Fruit fly (Drosophila melanogaster) whole organism, embryonic: Measurements from ENCODE around the gene CG3862.
A peak's percentile ranks its signal among the peaks of the same experiment; 100 is the strongest.

ENCODE experiments used
- Atf6 ChIP-seq: fragments of 200-800 bp; sonication (Bioruptor generic); IDR thresholded peaks from 2 replicates; pipeline ENCODE4 v1.3.6; 2022; ENCODE audit warnings: missing biosample characterization, missing genetic modification characterization
- CG10209 ChIP-seq: fragments of 200-800 bp; sonication (Bioruptor generic); optimal IDR thresholded peaks from 3 replicates; lab custom pipeline; 2017; ENCODE audit warnings: missing biosample characterization, mild to moderate bottlenecking, missing genetic modification characterization, missing genetic modification reagents
- CG10321 ChIP-seq: fragments of 200-800 bp; sonication (Bioruptor generic); IDR thresholded peaks from 2 replicates; pipeline ENCODE4 v1.3.6; 2022; ENCODE audit warnings: missing biosample characterization, missing genetic modification characterization
- CG10654 ChIP-seq: fragments of 200-800 bp; sonication (Bioruptor generic); optimal IDR thresholded peaks from 2 replicates; lab custom pipeline; 2016; ENCODE audit warnings: missing biosample characterization, missing genetic modification characterization
- CG10979 ChIP-seq: fragments of 200-800 bp; sonication (Bioruptor generic); optimal IDR thresholded peaks from 2 replicates; lab custom pipeline; 2018; ENCODE audit warnings: missing biosample characterization, mild to moderate bottlenecking, missing genetic modification characterization, moderate library complexity
- CG11085 ChIP-seq: fragments of 200-800 bp; sonication (Bioruptor generic); IDR thresholded peaks from 2 replicates; pipeline ENCODE4 v1.3.6; 2022; ENCODE audit warnings: missing biosample characterization, missing genetic modification characterization
- CG11696 ChIP-seq: fragments of 200-800 bp; sonication (Bioruptor generic); IDR thresholded peaks from 2 replicates; pipeline ENCODE4 v1.3.6; 2022; ENCODE audit warnings: missing biosample characterization, missing genetic modification characterization
- CG11723 ChIP-seq: fragments of 200-800 bp; sonication (Bioruptor generic); optimal IDR thresholded peaks from 2 replicates; lab custom pipeline; 2017; ENCODE audit warnings: missing biosample characterization, mild to moderate bottlenecking, missing genetic modification characterization
- CG12391 ChIP-seq: fragments of 200-800 bp; sonication (Bioruptor generic); optimal IDR thresholded peaks from 3 replicates; lab custom pipeline; 2018; ENCODE audit warnings: missing biosample characterization, mild to moderate bottlenecking, missing genetic modification characterization, moderate library complexity
- CG1602 ChIP-seq: fragments of 200-800 bp; sonication (Bioruptor generic); optimal IDR thresholded peaks from 3 replicates; lab custom pipeline; 2016; ENCODE audit warnings: missing biosample characterization, missing genetic modification characterization
- CG1603 ChIP-seq: fragments of 200-800 bp; sonication (Bioruptor generic); optimal IDR thresholded peaks from 2 replicates; lab custom pipeline; 2019; ENCODE audit warnings: missing biosample characterization, mild to moderate bottlenecking, missing genetic modification characterization, moderate library complexity
- CG16813 ChIP-seq: fragments of 200-800 bp; sonication (Bioruptor generic); IDR thresholded peaks from 3 replicates; pipeline ENCODE4 v1.3.6; 2022; ENCODE audit warnings: missing biosample characterization, missing genetic modification characterization; ENCODE audit not compliant: partially characterized antibody
- CG17385 ChIP-seq: fragments of 200-800 bp; sonication (Bioruptor generic); optimal IDR thresholded peaks from 3 replicates; lab custom pipeline; 2018; ENCODE audit warnings: missing biosample characterization, mild to moderate bottlenecking, missing genetic modification characterization
- CG3281 ChIP-seq: fragments of 200-800 bp; sonication (Bioruptor generic); optimal IDR thresholded peaks from 3 replicates; lab custom pipeline; 2017; ENCODE audit warnings: missing biosample characterization, mild to moderate bottlenecking, missing genetic modification characterization
- CG3407 ChIP-seq: fragments of 200-800 bp; sonication (Bioruptor generic); optimal IDR thresholded peaks from 2 replicates; lab custom pipeline; 2018; ENCODE audit warnings: missing biosample characterization, mild to moderate bottlenecking, missing genetic modification characterization
- CG34376 ChIP-seq: fragments of 200-800 bp; sonication (Bioruptor generic); optimal IDR thresholded peaks from 2 replicates; lab custom pipeline; 2018; ENCODE audit warnings: missing biosample characterization, mild to moderate bottlenecking, missing genetic modification characterization
- CG4328 ChIP-seq: fragments of 200-800 bp; sonication (Bioruptor generic); optimal IDR thresholded peaks from 3 replicates; lab custom pipeline; 2017; ENCODE audit warnings: missing biosample characterization, missing genetic modification reagents, missing genetic modification characterization
- CTCF ChIP-seq: fragments of 200-800 bp; sonication (Bioruptor generic); optimal IDR thresholded peaks from 2 replicates; lab custom pipeline; 2017; ENCODE audit warnings: missing biosample characterization, mild to moderate bottlenecking, missing genetic modification characterization, moderate library complexity
- Drgx ChIP-seq: fragments of 200-800 bp; sonication (Bioruptor generic); IDR thresholded peaks from 2 replicates; pipeline ENCODE4 v1.3.6; 2022; ENCODE audit warnings: missing biosample characterization, missing genetic modification characterization
- H2.0 ChIP-seq: fragments of 200-800 bp; sonication (Bioruptor generic); IDR thresholded peaks from 2 replicates; pipeline ENCODE4 v1.3.6; 2022; ENCODE audit warnings: missing biosample characterization, missing genetic modification characterization
- Hand ChIP-seq: fragments of 200-800 bp; sonication (Bioruptor generic); optimal IDR thresholded peaks from 2 replicates; lab custom pipeline; 2017; ENCODE audit warnings: mild to moderate bottlenecking, missing biosample characterization, missing genetic modification reagents, missing genetic modification characterization
- Hr3 ChIP-seq: fragments of 200-800 bp; sonication (Bioruptor generic); optimal IDR thresholded peaks from 3 replicates; lab custom pipeline; 2016; ENCODE audit warnings: missing biosample characterization, missing genetic modification characterization
- Hr51 ChIP-seq, 2 experiments: fragments of 200-800 bp; sonication (Bioruptor generic); optimal IDR thresholded peaks; 2 replicates in 1 of 2; 3 replicates in 1 of 2; lab custom pipeline; 2016 to 2018; ENCODE audit warnings: missing biosample characterization in 2 of 2, missing genetic modification characterization in 2 of 2, mild to moderate bottlenecking in 1 of 2, moderate library complexity in 1 of 2
- Nf-YA ChIP-seq: fragments of 200-800 bp; sonication (Bioruptor generic); IDR thresholded peaks from 2 replicates; pipeline ENCODE4 v1.3.6; 2022; ENCODE audit warnings: missing biosample characterization, missing genetic modification characterization
- Pdp1 ChIP-seq, 2 experiments: fragments of 200-800 bp; sonication (Bioruptor generic); optimal IDR thresholded peaks; 3 replicates each; lab custom pipeline; 2016; ENCODE audit warnings: missing biosample characterization in 2 of 2, missing genetic modification characterization in 2 of 2, mild to moderate bottlenecking in 1 of 2, moderate library complexity in 1 of 2
- Six4 ChIP-seq: fragments of 200-800 bp; sonication (Bioruptor generic); optimal IDR thresholded peaks from 2 replicates; lab custom pipeline; 2016; ENCODE audit warnings: missing biosample characterization, missing genetic modification characterization
- aop ChIP-seq: fragments of 200-800 bp; sonication (Bioruptor generic); IDR thresholded peaks from 2 replicates; pipeline ENCODE4 v1.3.6; 2022; ENCODE audit warnings: missing biosample characterization, missing genetic modification characterization
- ato ChIP-seq: fragments of 200-800 bp; sonication (Bioruptor generic); IDR thresholded peaks from 2 replicates; pipeline ENCODE4 v1.3.6; 2022; ENCODE audit warnings: missing biosample characterization, missing genetic modification characterization; ENCODE audit not compliant: partially characterized antibody
- az2 ChIP-seq: fragments of 200-800 bp; sonication (Bioruptor generic); optimal IDR thresholded peaks from 3 replicates; lab custom pipeline; 2016; ENCODE audit warnings: missing biosample characterization, missing genetic modification characterization
- cad ChIP-seq: fragments of >200 bp; optimal IDR thresholded peaks from 2 replicates; lab custom pipeline; 2017; ENCODE audit warnings: missing biosample characterization, missing genetic modification characterization
- chif ChIP-seq, 2 experiments: fragments of 200-800 bp; sonication (Bioruptor generic); optimal IDR thresholded peaks; 3 replicates each; lab custom pipeline; 2016; ENCODE audit warnings: missing biosample characterization in 2 of 2, missing genetic modification characterization in 2 of 2
- chinmo ChIP-seq: fragments of 200-800 bp; sonication (Bioruptor generic); IDR thresholded peaks from 4 replicates; pipeline ENCODE4 v1.3.6; 2022; ENCODE audit warnings: missing biosample characterization, missing genetic modification characterization; ENCODE audit not compliant: partially characterized antibody
- crc ChIP-seq: fragments of 200-800 bp; sonication (Bioruptor generic); optimal IDR thresholded peaks from 2 replicates; lab custom pipeline; 2016; ENCODE audit warnings: missing biosample characterization, missing genetic modification characterization
- cwo ChIP-seq: fragments of 200-800 bp; sonication (Bioruptor generic); optimal IDR thresholded peaks from 3 replicates; lab custom pipeline; 2017; ENCODE audit warnings: missing biosample characterization, missing genetic modification characterization, mild to moderate bottlenecking, moderate library complexity, missing genetic modification reagents
- dan ChIP-seq: fragments of 200-800 bp; sonication (Bioruptor generic); IDR thresholded peaks from 2 replicates; pipeline ENCODE4 v1.3.6; 2022; ENCODE audit warnings: missing biosample characterization, missing genetic modification characterization
- dati ChIP-seq: fragments of 200-800 bp; sonication (Bioruptor generic); IDR thresholded peaks from 2 replicates; pipeline ENCODE4 v1.3.6; 2022; ENCODE audit warnings: missing biosample characterization, missing genetic modification characterization
- disco-r ChIP-seq: fragments of 200-800 bp; sonication (Bioruptor generic); optimal IDR thresholded peaks from 2 replicates; lab custom pipeline; 2016; ENCODE audit warnings: missing biosample characterization, missing genetic modification characterization
- dmrt11E ChIP-seq: fragments of 200-800 bp; sonication (Bioruptor generic); optimal IDR thresholded peaks from 3 replicates; lab custom pipeline; 2018; ENCODE audit warnings: missing biosample characterization, mild to moderate bottlenecking, missing genetic modification characterization, moderate library complexity
- exex ChIP-seq: fragments of 200-800 bp; sonication (Bioruptor generic); optimal IDR thresholded peaks from 4 replicates; lab custom pipeline; 2018; ENCODE audit warnings: missing biosample characterization, mild to moderate bottlenecking, missing genetic modification characterization, moderate library complexity
- maf-S ChIP-seq: fragments of 200-800 bp; sonication (Bioruptor generic); optimal IDR thresholded peaks from 2 replicates; lab custom pipeline; 2016; ENCODE audit warnings: missing biosample characterization, missing genetic modification characterization
- mld ChIP-seq: fragments of 200-800 bp; sonication (Bioruptor generic); IDR thresholded peaks from 3 replicates; pipeline ENCODE4 v1.3.6; 2022; ENCODE audit warnings: missing biosample characterization, missing genetic modification characterization; ENCODE audit not compliant: partially characterized antibody
- sima ChIP-seq: fragments of 200-800 bp; sonication (Bioruptor generic); optimal IDR thresholded peaks from 2 replicates; lab custom pipeline; 2016; ENCODE audit warnings: missing biosample characterization, missing genetic modification characterization
- tap ChIP-seq: fragments of 200-800 bp; optimal IDR thresholded peaks from 3 replicates; lab custom pipeline; 2019; ENCODE audit warnings: missing biosample characterization, mild to moderate bottlenecking, missing genetic modification characterization, moderate library complexity
- tin ChIP-seq: fragments of 200-800 bp; sonication (Bioruptor generic); optimal IDR thresholded peaks from 3 replicates; lab custom pipeline; 2016; ENCODE audit warnings: missing biosample characterization, missing genetic modification characterization
- trem ChIP-seq: fragments of 200-800 bp; optimal IDR thresholded peaks from 3 replicates; lab custom pipeline; 2019; ENCODE audit warnings: missing biosample characterization, mild to moderate bottlenecking, missing genetic modification characterization, moderate library complexity
- usp ChIP-seq: fragments of >200 bp; optimal IDR thresholded peaks from 2 replicates; lab custom pipeline; 2017; ENCODE audit warnings: missing biosample characterization, missing genetic modification characterization
- zen ChIP-seq: fragments of 200-800 bp; sonication (Bioruptor generic); optimal IDR thresholded peaks from 3 replicates; lab custom pipeline; 2018; ENCODE audit warnings: missing biosample characterization, mild to moderate bottlenecking, missing genetic modification characterization, moderate library complexity

The CG3862 gene

dm6 chr2L:867899-868605 lies 42.4 kb upstream of the CG3862 start, which contains the start of gene aru (continued):
- peak; percentile 25 for TF ChIP-seq CG3407 (GFP tag; lab: Kevin White, UChicago)
- TF ChIP-seq dmrt11E (tag; lab: Kevin White, UChicago), result peak; percentile 36
- peak; percentile 28 for TF ChIP-seq CG1603 (tag; lab: Kevin White, UChicago)
- TF ChIP-seq tin (GFP tag; lab: Kevin White, UChicago), result peak; percentile 7
- TF ChIP-seq cwo (GFP tag; lab: Kevin White, UChicago), result peak; percentile 55
- TF ChIP-seq az2 (GFP tag; lab: Kevin White, UChicago), result no peak
- no peak for TF ChIP-seq CG16813 (GFP tag; lab: Robert Waterston, UW)
- peak; percentile 20; the same call in 1 of the 2 replicates for TF ChIP-seq Drgx (GFP tag; lab: Robert Waterston, UW)
- TF ChIP-seq Hr51 (GFP tag; optimal IDR thresholded peaks at IDR 0.05; lab: Kevin White, UChicago), result peak in 1 of 2 experiments; percentile 11
- peak; percentile 46 for TF ChIP-seq tap (tag; lab: Kevin White, UChicago)
- peak; percentile 60 for TF ChIP-seq CG12391 (tag; lab: Kevin White, UChicago)
- TF ChIP-seq CTCF (GFP tag; lab: Kevin White, UChicago), result peak; percentile 3
- TF ChIP-seq Hand (GFP tag; lab: Kevin White, UChicago), result peak; percentile 9
- no peak for TF ChIP-seq CG10209
- TF ChIP-seq CG34376 (GFP tag; lab: Kevin White, UChicago), result peak; percentile 37
- TF ChIP-seq CG10654 (GFP tag; lab: Kevin White, UChicago), result peak; percentile 14
- TF ChIP-seq CG10979 (tag; lab: Kevin White, UChicago), result peak; percentile 31
- no peak for TF ChIP-seq cad (GFP tag; lab: Kevin White, UChicago)
- TF ChIP-seq ato, result peak; percentile 13; the same call in 1 of the 2 replicates
- no peak for TF ChIP-seq Hr3 (GFP tag; lab: Kevin White, UChicago)
- TF ChIP-seq CG1602, result no peak
- TF ChIP-seq CG11696 (GFP tag; lab: Robert Waterston, UW), result peak; percentile 99
- TF ChIP-seq Pdp1 (GFP tag; optimal IDR thresholded peaks at IDR 0.05; lab: Kevin White, UChicago), result peak in 1 of 2 experiments; percentile 23
- TF ChIP-seq CG11723 (GFP tag; lab: Kevin White, UChicago), result no peak
- peak; percentile 12 for TF ChIP-seq trem

- TF ChIP-seq CG4328 (GFP tag; lab: Kevin White, UChicago) (peak; percentile 80), chinmo (GFP tag; lab: Robert Waterston, UW) (peak; percentile 92; the same call in 2 of the 4 replicates), CG11723 (GFP tag; lab: Kevin White, UChicago) (peak; percentile 80), crc (GFP tag; lab: Kevin White, UChicago) (peak; percentile 74), disco-r (GFP tag; lab: Kevin White, UChicago) (peak; percentile 84), aop (GFP tag; lab: Robert Waterston, UW) (peak; percentile 63; the same call in 1 of the 2 replicates), dati (GFP tag; lab: Robert Waterston, UW) (peak; percentile 80), Nf-YA (GFP tag; lab: Robert Waterston, UW) (peak; percentile 88), CG3281 (GFP tag; lab: Kevin White, UChicago) (peak; percentile 89), exex (tag; lab: Kevin White, UChicago) (peak; percentile 69), dan (GFP tag; lab: Robert Waterston, UW) (peak; percentile 66; the same call in 1 of the 2 replicates), H2.0 (GFP tag; lab: Robert Waterston, UW) (peak; percentile 95), CG10321 (peak; percentile 95), maf-S (GFP tag; lab: Kevin White, UChicago) (peak; percentile 87), Six4 (GFP tag; lab: Kevin White, UChicago) (peak; percentile 81), trem (peak; percentile 62), sima (GFP tag; lab: Kevin White, UChicago) (peak; percentile 75), usp (no peak), Atf6 (GFP tag; lab: Robert Waterston, UW) (peak; percentile 92), CG17385 (GFP tag; lab: Kevin White, UChicago) (peak; percentile 85), chif (GFP tag; optimal IDR thresholded peaks at IDR 0.05; lab: Kevin White, UChicago) (peak; percentile 87 to 94), CG11085 (GFP tag; lab: Robert Waterston, UW) (peak; percentile 89), mld (0 out of 3 replicates have a peak, but pooled peaks have one; percentile 43), zen (tag; lab: Kevin White, UChicago) (peak; percentile 89)
Observed at dm6 chr2L:866950-867744, 41.5 kb upstream of the CG3862 start.
